Fruit fly (Drosophila melanogaster): ENCODE results near the gene chinmo.

chinmo gene

dm6 chr2L:1646499-1646898, 4.6 kb upstream of the chinmo start (continued):
- TF ChIP-seq cas (GFP tag; IDR thresholded peaks at IDR 0.05) = no peak
- no peak for TF ChIP-seq Gug (GFP tag; IDR thresholded peaks at IDR 0.05)
- peak; percentile 51 for TF ChIP-seq Med (GFP tag)
- TF ChIP-seq prd (optimal IDR thresholded peaks at IDR 0.05) = no peak
- TF ChIP-seq prd (GFP tag; IDR thresholded peaks at IDR 0.05) = peak; percentile 12; the same call in 1 of the 3 replicates
- no peak for TF ChIP-seq CG8944 (GFP tag; optimal IDR thresholded peaks at IDR 0.05)
- no peak for TF ChIP-seq vvl (GFP tag; IDR thresholded peaks at IDR 0.05)
- TF ChIP-seq CG12391 (tag; optimal IDR thresholded peaks at IDR 0.05) = peak; percentile 41
- no peak for TF ChIP-seq MTF-1 (GFP tag; optimal IDR thresholded peaks at IDR 0.05; ENCODE audit: borderline replicate concordance)
- no peak for TF ChIP-seq ham (GFP tag; IDR thresholded peaks at IDR 0.05)
- no peak for TF ChIP-seq emc (GFP tag; optimal IDR thresholded peaks at IDR 0.05)
- no peak for TF ChIP-seq so (GFP tag; IDR thresholded peaks at IDR 0.05)
- TF ChIP-seq dimm (GFP tag; IDR thresholded peaks at IDR 0.05) = no peak
- no peak for TF ChIP-seq Nf-YC (tag; optimal IDR thresholded peaks at IDR 0.05)
- no peak for TF ChIP-seq CG1233 (GFP tag; optimal IDR thresholded peaks at IDR 0.05)
- no peak for TF ChIP-seq CG11560 (tag; IDR thresholded peaks at IDR 0.05)
- TF ChIP-seq Ets65A (GFP tag) = no peak
- peak; percentile 41 for TF ChIP-seq CG4424 (GFP tag; optimal IDR thresholded peaks at IDR 0.05)
- TF ChIP-seq repo (GFP tag; optimal IDR thresholded peaks at IDR 0.05) = no peak
- no peak for TF ChIP-seq wdn (GFP tag; IDR thresholded peaks at IDR 0.05)
- TF ChIP-seq pho (GFP tag; optimal IDR thresholded peaks at IDR 0.05) = no peak
- no peak for TF ChIP-seq HLH54F (GFP tag; optimal IDR thresholded peaks at IDR 0.05)
- peak in 1 of 2 experiments; percentile 35 for TF ChIP-seq eve (GFP tag; optimal IDR thresholded peaks at IDR 0.05)
- TF ChIP-seq CG2875 (GFP tag; optimal IDR thresholded peaks at IDR 0.05) = no peak
- no peak for TF ChIP-seq B-H1 (GFP tag; IDR thresholded peaks at IDR 0.05)
- TF ChIP-seq Sry-β (GFP tag; optimal IDR thresholded peaks at IDR 0.05) = no peak
- no peak for TF ChIP-seq CG12155 (GFP tag; optimal IDR thresholded peaks at IDR 0.05)
- no peak for TF ChIP-seq CG4328 (GFP tag; optimal IDR thresholded peaks at IDR 0.05)
- TF ChIP-seq peb (GFP tag; IDR thresholded peaks at IDR 0.05) = 0 out of 2 replicates have a peak, but pooled peaks have one; percentile 14
- TF ChIP-seq CG12104 (GFP tag; optimal IDR thresholded peaks at IDR 0.05) = no peak
- no peak for TF ChIP-seq dati (GFP tag; IDR thresholded peaks at IDR 0.05)
- no peak for TF ChIP-seq abd-A (tag; optimal IDR thresholded peaks at IDR 0.05)
- TF ChIP-seq az2 (GFP tag; optimal IDR thresholded peaks at IDR 0.05) = no peak
- TF ChIP-seq CG12299 (tag; optimal IDR thresholded peaks at IDR 0.05) = no peak
- TF ChIP-seq Abd-B (GFP tag; optimal IDR thresholded peaks at IDR 0.05) = no peak
- TF ChIP-seq CG13296 (GFP tag; optimal IDR thresholded peaks at IDR 0.05) = no peak
- no peak for TF ChIP-seq Mad (GFP tag; optimal IDR thresholded peaks at IDR 0.05)
- no peak for TF ChIP-seq da (GFP tag; optimal IDR thresholded peaks at IDR 0.05)
- no peak for TF ChIP-seq run (tag; optimal IDR thresholded peaks at IDR 0.05)
- no peak for TF ChIP-seq CG4854 (GFP tag; optimal IDR thresholded peaks at IDR 0.05)
- peak; percentile 57 for TF ChIP-seq CG6689 (GFP tag; IDR thresholded peaks at IDR 0.05)
- no peak for TF ChIP-seq Poxn (GFP tag; IDR thresholded peaks at IDR 0.05)
- TF ChIP-seq Eip74EF (GFP tag; optimal IDR thresholded peaks at IDR 0.05) = peak in 1 of 2 experiments; percentile 33
- TF ChIP-seq slbo (GFP tag; IDR thresholded peaks at IDR 0.05) = no peak
- TF ChIP-seq chm (GFP tag; IDR thresholded peaks at IDR 0.05) = 0 out of 2 replicates have a peak, but pooled peaks have one; percentile 55
- peak; percentile 27; the same call in 1 of the 2 replicates for TF ChIP-seq sisA (GFP tag; IDR thresholded peaks at IDR 0.05)
- TF ChIP-seq CG32532 (GFP tag; IDR thresholded peaks at IDR 0.05) = no peak
- no peak for TF ChIP-seq Usf (GFP tag; optimal IDR thresholded peaks at IDR 0.05)
- TF ChIP-seq CG14050 (GFP tag; IDR thresholded peaks at IDR 0.05) = no peak
- no peak for TF ChIP-seq Atf3 (GFP tag; optimal IDR thresholded peaks at IDR 0.05)
- TF ChIP-seq dysf (GFP tag; IDR thresholded peaks at IDR 0.05) = 0 out of 3 replicates have a peak, but pooled peaks have one; percentile 23
- no peak for TF ChIP-seq Dbx (GFP tag; IDR thresholded peaks at IDR 0.05)
- TF ChIP-seq toy (GFP tag; IDR thresholded peaks at IDR 0.05) = no peak
- no peak for TF ChIP-seq CG14667 (GFP tag; IDR thresholded peaks at IDR 0.05)
